Fruit fly (Drosophila melanogaster): Measurements from ENCODE around the gene osa.

DNA sequence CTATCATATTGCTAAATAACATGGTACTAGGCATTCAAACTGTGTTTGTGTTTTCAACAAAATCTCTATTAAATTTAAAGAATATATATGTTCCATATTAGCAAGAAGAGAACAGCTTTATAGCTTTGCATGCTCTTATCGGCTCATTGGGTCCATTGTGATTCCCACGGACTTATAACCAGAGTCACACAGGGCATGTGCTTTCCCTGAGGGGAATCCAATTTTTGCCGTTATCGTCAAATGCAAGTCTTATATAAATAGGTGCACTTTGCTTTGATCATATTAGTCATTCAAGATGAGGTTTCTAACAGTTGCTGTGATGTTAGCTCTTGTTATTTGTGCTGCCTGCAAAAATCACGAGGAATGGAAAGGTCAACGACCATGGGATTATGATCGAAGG is 50.9 kb downstream of the osa start, which contains the start of gene CG45045:
- no peak for TF ChIP-seq CG7368 (GFP tag; optimal IDR thresholded peaks at IDR 0.05)
- no peak for TF ChIP-seq Hr39 (GFP tag; optimal IDR thresholded peaks at IDR 0.05)
- TF ChIP-seq CG16779 (tag; optimal IDR thresholded peaks at IDR 0.05) = no peak
- TF ChIP-seq CG6808 (GFP tag; optimal IDR thresholded peaks at IDR 0.05) = no peak
- TF ChIP-seq Hr4 (GFP tag; optimal IDR thresholded peaks at IDR 0.05) = no peak
- TF ChIP-seq CG34406 (GFP tag; optimal IDR thresholded peaks at IDR 0.05) = no peak
- no peak for TF ChIP-seq topi (GFP tag; optimal IDR thresholded peaks at IDR 0.05)
- no peak for TF ChIP-seq Lpt (GFP tag; optimal IDR thresholded peaks at IDR 0.05)
